Fruit fly (Drosophila melanogaster) whole organism, pupa: ENCODE measurements around the gene Miga.

Experiments
- CG13204 ChIP-seq: fragments of 200-800 bp; sonication (Bioruptor generic); optimal IDR thresholded peaks from 2 replicates; lab custom pipeline; 2018; ENCODE audit warnings: missing biosample characterization, mild to moderate bottlenecking, missing genetic modification characterization, moderate library complexity
- CG14655 ChIP-seq: fragments of 200-800 bp; sonication (Bioruptor generic); optimal IDR thresholded peaks from 3 replicates; lab custom pipeline; 2017; ENCODE audit warnings: mild to moderate bottlenecking, missing biosample characterization, missing genetic modification reagents, missing genetic modification characterization
- CG32121 ChIP-seq: fragments of 200-800 bp; sonication (Bioruptor generic); IDR thresholded peaks from 2 replicates; pipeline ENCODE4 v1.3.6; 2022; ENCODE audit warnings: missing biosample characterization, missing genetic modification characterization
- CG34367 ChIP-seq: fragments of 200-800 bp; sonication (Bioruptor generic); optimal IDR thresholded peaks from 2 replicates; lab custom pipeline; 2018; ENCODE audit warnings: missing biosample characterization, mild to moderate bottlenecking, missing genetic modification characterization
- CG4496 ChIP-seq: fragments of 200-800 bp; sonication (Bioruptor generic); IDR thresholded peaks from 3 replicates; pipeline ENCODE4 v1.3.6; 2022; ENCODE audit warnings: missing biosample characterization, missing genetic modification characterization
- CG8159 ChIP-seq: fragments of 200-800 bp; sonication (Bioruptor generic); optimal IDR thresholded peaks from 3 replicates; lab custom pipeline; 2018; ENCODE audit warnings: missing biosample characterization, mild to moderate bottlenecking, missing genetic modification characterization, moderate library complexity
- CG9948 ChIP-seq: fragments of 200-800 bp; sonication (Bioruptor generic); optimal IDR thresholded peaks from 2 replicates; lab custom pipeline; 2018; ENCODE audit warnings: missing biosample characterization, mild to moderate bottlenecking, missing genetic modification characterization, moderate library complexity
- D1 ChIP-seq: fragments of 200-800 bp; sonication (Bioruptor generic); optimal IDR thresholded peaks from 2 replicates; lab custom pipeline; 2018; ENCODE audit warnings: missing biosample characterization, mild to moderate bottlenecking, missing genetic modification characterization, moderate library complexity
- Pif1A ChIP-seq: fragments of 200-800 bp; sonication (Bioruptor generic); optimal IDR thresholded peaks from 3 replicates; lab custom pipeline; 2016; ENCODE audit warnings: missing biosample characterization, missing genetic modification characterization
- Pif1B ChIP-seq: fragments of 200-800 bp; sonication (Bioruptor generic); optimal IDR thresholded peaks from 3 replicates; lab custom pipeline; 2016; ENCODE audit warnings: missing biosample characterization, missing genetic modification characterization
- Snoo ChIP-seq: fragments of 200-800 bp; sonication (Bioruptor generic); optimal IDR thresholded peaks from 3 replicates; lab custom pipeline; 2017; ENCODE audit warnings: missing biosample characterization, mild to moderate bottlenecking, missing genetic modification characterization, inconsistent platforms
- fd96Ca ChIP-seq: fragments of 200-800 bp; sonication (Bioruptor generic); IDR thresholded peaks from 3 replicates; pipeline ENCODE4 v1.3.6; 2022; ENCODE audit warnings: missing biosample characterization, missing genetic modification characterization
- gl ChIP-seq: fragments of 200-800 bp; sonication (Bioruptor generic); optimal IDR thresholded peaks from 2 replicates; lab custom pipeline; 2018; ENCODE audit warnings: missing biosample characterization, mild to moderate bottlenecking, missing genetic modification characterization

DNA sequence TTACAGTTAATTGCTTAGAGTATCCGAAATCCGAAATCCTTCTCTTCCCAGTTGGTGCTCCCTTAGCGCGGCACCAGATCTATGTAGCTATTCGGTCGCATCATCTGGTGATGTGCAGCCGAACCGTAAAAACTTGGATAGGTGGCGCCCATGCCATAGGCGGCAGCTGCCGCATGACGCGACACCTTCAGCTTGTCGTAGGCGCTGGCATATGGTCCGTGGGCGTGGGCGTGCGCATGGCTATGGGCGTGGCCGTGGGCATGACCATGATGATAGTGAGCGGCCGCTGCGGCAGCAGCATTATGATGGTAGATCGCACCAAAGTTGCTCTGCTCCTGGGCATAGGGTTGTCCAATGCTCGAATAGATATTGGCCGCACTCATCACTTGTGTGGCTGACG lies 10.6 kb upstream of the Miga start:
- TF ChIP-seq CG13204 (GFP tag; lab: Kevin White, UChicago), result no peak
- TF ChIP-seq Snoo (tag; lab: Kevin White, UChicago), result no peak
- no peak for TF ChIP-seq Pif1B (GFP tag; lab: Kevin White, UChicago)
- no peak for TF ChIP-seq gl (tag; lab: Kevin White, UChicago)
- no peak for TF ChIP-seq Pif1A (GFP tag; lab: Kevin White, UChicago)
- TF ChIP-seq CG4496, result no peak
- no peak for TF ChIP-seq fd96Ca (GFP tag; lab: Robert Waterston, UW)
- TF ChIP-seq CG9948 (tag; lab: Kevin White, UChicago), result no peak
- TF ChIP-seq CG32121 (GFP tag; lab: Robert Waterston, UW), result no peak
- TF ChIP-seq CG14655 (GFP tag; lab: Kevin White, UChicago), result no peak
- TF ChIP-seq CG8159, result no peak
- TF ChIP-seq CG34367 (tag; lab: Kevin White, UChicago), result no peak
- no peak for TF ChIP-seq D1 (tag; lab: Kevin White, UChicago)
